Fruit fly (Drosophila melanogaster) whole organism, embryonic: ENCODE data around the gene OtopLc.

Experiments used
- Blimp-1 ChIP-seq: fragments of 200-800 bp; sonication (Bioruptor generic); optimal IDR thresholded peaks from 3 replicates; lab custom pipeline; 2018; ENCODE audit warnings: missing biosample characterization, missing genetic modification characterization, mild to moderate bottlenecking, moderate library complexity, missing genetic modification reagents
- Bteb2 ChIP-seq: fragments of 200-800 bp; sonication (Bioruptor generic); optimal IDR thresholded peaks from 2 replicates; lab custom pipeline; 2016; ENCODE audit warnings: missing biosample characterization, missing genetic modification characterization
- CG10147 ChIP-seq: fragments of 200-800 bp; sonication (Bioruptor generic); optimal IDR thresholded peaks from 2 replicates; lab custom pipeline; 2019; ENCODE audit warnings: missing biosample characterization, mild to moderate bottlenecking, missing genetic modification characterization, moderate library complexity
- CG10959 ChIP-seq: fragments of 200-800 bp; sonication (Bioruptor generic); IDR thresholded peaks from 2 replicates; pipeline ENCODE4 v1.3.6; 2022; ENCODE audit warnings: missing biosample characterization, missing genetic modification characterization
- CG11093 ChIP-seq: fragments of 200-800 bp; sonication (Bioruptor generic); IDR thresholded peaks from 3 replicates; pipeline ENCODE4 v1.3.6; 2022; ENCODE audit warnings: missing biosample characterization, missing genetic modification characterization
- CG13296 ChIP-seq: fragments of 200-800 bp; sonication (Bioruptor generic); optimal IDR thresholded peaks from 3 replicates; lab custom pipeline; 2018; ENCODE audit warnings: missing biosample characterization, mild to moderate bottlenecking, missing genetic modification characterization
- CG15269 ChIP-seq: fragments of 200-800 bp; sonication (Bioruptor generic); optimal IDR thresholded peaks from 2 replicates; lab custom pipeline; 2018; ENCODE audit warnings: missing biosample characterization, mild to moderate bottlenecking, missing genetic modification characterization, moderate library complexity
- CG1603 ChIP-seq: fragments of 200-800 bp; sonication (Bioruptor generic); optimal IDR thresholded peaks from 2 replicates; lab custom pipeline; 2019; ENCODE audit warnings: missing biosample characterization, mild to moderate bottlenecking, missing genetic modification characterization, moderate library complexity
- CG17385 ChIP-seq: fragments of 200-800 bp; sonication (Bioruptor generic); optimal IDR thresholded peaks from 3 replicates; lab custom pipeline; 2018; ENCODE audit warnings: missing biosample characterization, mild to moderate bottlenecking, missing genetic modification characterization
- CG30431 ChIP-seq: fragments of 200-800 bp; sonication (Bioruptor generic); optimal IDR thresholded peaks from 2 replicates; lab custom pipeline; 2017; ENCODE audit warnings: missing biosample characterization, missing genetic modification characterization
- CG31365 ChIP-seq: fragments of 200-800 bp; sonication (Bioruptor generic); optimal IDR thresholded peaks from 2 replicates; lab custom pipeline; 2018; ENCODE audit warnings: missing biosample characterization, mild to moderate bottlenecking, missing genetic modification characterization
- CG31441 ChIP-seq: fragments of 200-800 bp; sonication (Bioruptor generic); IDR thresholded peaks from 2 replicates; pipeline ENCODE4 v1.3.6; 2022; ENCODE audit warnings: missing biosample characterization, missing genetic modification characterization
- CG4328 ChIP-seq: fragments of 200-800 bp; sonication (Bioruptor generic); optimal IDR thresholded peaks from 3 replicates; lab custom pipeline; 2017; ENCODE audit warnings: missing biosample characterization, missing genetic modification reagents, missing genetic modification characterization
- CG6689 ChIP-seq: fragments of 200-800 bp; sonication (Bioruptor generic); IDR thresholded peaks from 2 replicates; pipeline ENCODE4 v1.3.6; 2022; ENCODE audit warnings: missing biosample characterization, missing genetic modification characterization
- CG7556 ChIP-seq: fragments of 200-800 bp; sonication (Bioruptor generic); optimal IDR thresholded peaks from 2 replicates; lab custom pipeline; 2017; ENCODE audit warnings: missing biosample characterization, mild to moderate bottlenecking, missing genetic modification characterization
- CG7963 ChIP-seq: fragments of 200-800 bp; sonication (Bioruptor generic); IDR thresholded peaks from 3 replicates; pipeline ENCODE4 v1.3.6; 2022; ENCODE audit warnings: missing biosample characterization, missing genetic modification characterization; ENCODE audit not compliant: partially characterized antibody
- Chrac-16 ChIP-seq: fragments of 200-800 bp; sonication (Bioruptor generic); optimal IDR thresholded peaks from 3 replicates; lab custom pipeline; 2016; ENCODE audit warnings: missing biosample characterization, missing genetic modification characterization
- CrebB ChIP-seq: fragments of 200-800 bp; sonication (Bioruptor generic); optimal IDR thresholded peaks from 3 replicates; lab custom pipeline; 2018; ENCODE audit warnings: missing biosample characterization, mild to moderate bottlenecking, missing genetic modification characterization
- Ets65A ChIP-seq: fragments of 200-800 bp; sonication (Bioruptor generic); peaks from one replicate; lab custom pipeline; 2016; ENCODE audit warnings: missing biosample characterization, missing genetic modification characterization
- Ets97D ChIP-seq: fragments of 200-800 bp; sonication (Bioruptor generic); optimal IDR thresholded peaks from 3 replicates; lab custom pipeline; 2016; ENCODE audit warnings: missing biosample characterization, missing genetic modification characterization
- Fer1 ChIP-seq: fragments of 200-800 bp; sonication (Bioruptor generic); optimal IDR thresholded peaks from 2 replicates; lab custom pipeline; 2017; ENCODE audit warnings: missing biosample characterization, mild to moderate bottlenecking, missing genetic modification characterization
- GATAe ChIP-seq: fragments of 200-800 bp; sonication (Bioruptor generic); conservative IDR thresholded peaks from 2 replicates; pipeline ENCODE4 v1.3.6; 2022; ENCODE audit warnings: missing biosample characterization, missing genetic modification characterization
- Gsc ChIP-seq: fragments of 200-800 bp; sonication (Bioruptor generic); IDR thresholded peaks from 2 replicates; pipeline ENCODE4 v1.3.6; 2022; ENCODE audit warnings: missing biosample characterization, missing genetic modification characterization
- Jarid2 ChIP-seq: fragments of 200-800 bp; sonication (Bioruptor generic); optimal IDR thresholded peaks from 3 replicates; lab custom pipeline; 2017; ENCODE audit warnings: mild to moderate bottlenecking, missing biosample characterization, missing genetic modification reagents, missing genetic modification characterization
- NC2β ChIP-seq: fragments of 200-800 bp; sonication (Bioruptor generic); optimal IDR thresholded peaks from 2 replicates; lab custom pipeline; 2016; ENCODE audit warnings: missing biosample characterization, missing genetic modification characterization
- NK7.1 ChIP-seq: fragments of 200-800 bp; sonication (Bioruptor generic); optimal IDR thresholded peaks from 3 replicates; lab custom pipeline; 2016; ENCODE audit warnings: missing biosample characterization, missing genetic modification characterization
- Scr ChIP-seq: fragments of 200-800 bp; sonication (Bioruptor generic); IDR thresholded peaks from 2 replicates; pipeline ENCODE4 v1.3.6; 2022; ENCODE audit warnings: missing biosample characterization, missing genetic modification characterization; ENCODE audit not compliant: partially characterized antibody
- Xbp1 ChIP-seq: fragments of 200-800 bp; sonication (Bioruptor generic); optimal IDR thresholded peaks from 3 replicates; lab custom pipeline; 2016; ENCODE audit warnings: missing biosample characterization, mild to moderate bottlenecking, missing genetic modification characterization
- ab ChIP-seq: fragments of 200-800 bp; sonication (Bioruptor generic); optimal IDR thresholded peaks from 2 replicates; lab custom pipeline; 2016; ENCODE audit warnings: missing biosample characterization, missing genetic modification characterization
- bigmax ChIP-seq: fragments of 200-800 bp; sonication (Bioruptor generic); optimal IDR thresholded peaks from 2 replicates; lab custom pipeline; 2018; ENCODE audit warnings: missing biosample characterization, mild to moderate bottlenecking, missing genetic modification characterization
- chif ChIP-seq, 2 experiments: fragments of 200-800 bp; sonication (Bioruptor generic); optimal IDR thresholded peaks; 3 replicates each; lab custom pipeline; 2016; ENCODE audit warnings: missing biosample characterization in 2 of 2, missing genetic modification characterization in 2 of 2
- croc ChIP-seq: fragments of 200-800 bp; sonication (Bioruptor generic); conservative IDR thresholded peaks from 3 replicates; pipeline ENCODE4 v1.3.6; 2022; ENCODE audit warnings: missing biosample characterization, missing genetic modification characterization
- cwo ChIP-seq: fragments of 200-800 bp; sonication (Bioruptor generic); optimal IDR thresholded peaks from 3 replicates; lab custom pipeline; 2017; ENCODE audit warnings: missing biosample characterization, missing genetic modification characterization, mild to moderate bottlenecking, moderate library complexity, missing genetic modification reagents
- disco-r ChIP-seq: fragments of 200-800 bp; sonication (Bioruptor generic); optimal IDR thresholded peaks from 2 replicates; lab custom pipeline; 2016; ENCODE audit warnings: missing biosample characterization, missing genetic modification characterization
- gcm2 ChIP-seq: fragments of 200-800 bp; sonication (Bioruptor generic); optimal IDR thresholded peaks from 2 replicates; lab custom pipeline; 2016; ENCODE audit warnings: missing biosample characterization, missing genetic modification characterization
- hb ChIP-seq: fragments of 200-800 bp; sonication (Bioruptor generic); IDR thresholded peaks from 3 replicates; pipeline ENCODE4 v1.3.6; 2022; ENCODE audit warnings: missing biosample characterization, missing genetic modification characterization; ENCODE audit not compliant: partially characterized antibody
- jumu ChIP-seq: fragments of 200-800 bp; sonication (Bioruptor generic); optimal IDR thresholded peaks from 3 replicates; lab custom pipeline; 2016; ENCODE audit warnings: missing biosample characterization, missing genetic modification characterization
- lab ChIP-seq: fragments of 200-800 bp; sonication (Bioruptor generic); optimal IDR thresholded peaks from 3 replicates; lab custom pipeline; 2017; ENCODE audit warnings: missing biosample characterization, missing genetic modification characterization, mild to moderate bottlenecking, moderate library complexity, missing genetic modification reagents
- lola ChIP-seq, 3 experiments: fragments of >200 bp in 2 of 3; fragments of 200-800 bp in 1 of 3; sonication (Bioruptor generic) in 1 of 3; optimal IDR thresholded peaks; 2 replicates each; lab custom pipeline; 2017 to 2019; ENCODE audit warnings: missing biosample characterization in 3 of 3, missing genetic modification characterization in 3 of 3, mild to moderate bottlenecking in 1 of 3, moderate library complexity in 1 of 3
- mirr ChIP-seq: fragments of 200-800 bp; sonication (Bioruptor generic); optimal IDR thresholded peaks from 3 replicates; lab custom pipeline; 2018; ENCODE audit warnings: missing biosample characterization, mild to moderate bottlenecking, missing genetic modification characterization
- pho ChIP-seq: fragments of 200-800 bp; sonication (Bioruptor generic); optimal IDR thresholded peaks from 2 replicates; lab custom pipeline; 2016; ENCODE audit warnings: missing biosample characterization, missing genetic modification characterization
- phol ChIP-seq: fragments of 200-800 bp; sonication (Bioruptor generic); optimal IDR thresholded peaks from 3 replicates; lab custom pipeline; 2018; ENCODE audit warnings: missing biosample characterization, mild to moderate bottlenecking, missing genetic modification characterization, moderate library complexity
- psq ChIP-seq: fragments of 200-800 bp; sonication (Bioruptor generic); optimal IDR thresholded peaks from 2 replicates; lab custom pipeline; 2017; ENCODE audit warnings: missing biosample characterization, missing genetic modification characterization
- pzg ChIP-seq: fragments of 200-800 bp; sonication (Bioruptor generic); optimal IDR thresholded peaks from 3 replicates; lab custom pipeline; 2018; ENCODE audit warnings: missing biosample characterization, mild to moderate bottlenecking, missing genetic modification characterization, moderate library complexity
- sc ChIP-seq, 3 experiments: fragments of >200 bp in 2 of 3; fragments of 200-800 bp in 1 of 3; sonication (Bioruptor generic) in 1 of 3; optimal IDR thresholded peaks; 2 replicates in 2 of 3; 3 replicates in 1 of 3; lab custom pipeline; 2017; ENCODE audit warnings: mild to moderate bottlenecking in 1 of 3, missing biosample characterization in 1 of 3, missing genetic modification characterization in 1 of 3, missing genetic modification reagents in 1 of 3
- sim ChIP-seq: fragments of 200-800 bp; sonication (Bioruptor generic); IDR thresholded peaks from 2 replicates; pipeline ENCODE4 v1.3.6; 2022; ENCODE audit warnings: missing biosample characterization, missing genetic modification characterization
- stc ChIP-seq: fragments of 200-800 bp; sonication (Bioruptor generic); IDR thresholded peaks from 2 replicates; pipeline ENCODE4 v1.3.6; 2022; ENCODE audit warnings: missing biosample characterization, missing genetic modification characterization
- twi ChIP-seq: fragments of 200-800 bp; optimal IDR thresholded peaks from 2 replicates; lab custom pipeline; 2019; ENCODE audit warnings: missing biosample characterization, mild to moderate bottlenecking, missing genetic modification characterization, moderate library complexity
- zfh2 ChIP-seq: fragments of 200-800 bp; sonication (Bioruptor generic); optimal IDR thresholded peaks from 2 replicates; lab custom pipeline; 2016; ENCODE audit warnings: missing biosample characterization, missing genetic modification characterization

OtopLc gene

DNA sequence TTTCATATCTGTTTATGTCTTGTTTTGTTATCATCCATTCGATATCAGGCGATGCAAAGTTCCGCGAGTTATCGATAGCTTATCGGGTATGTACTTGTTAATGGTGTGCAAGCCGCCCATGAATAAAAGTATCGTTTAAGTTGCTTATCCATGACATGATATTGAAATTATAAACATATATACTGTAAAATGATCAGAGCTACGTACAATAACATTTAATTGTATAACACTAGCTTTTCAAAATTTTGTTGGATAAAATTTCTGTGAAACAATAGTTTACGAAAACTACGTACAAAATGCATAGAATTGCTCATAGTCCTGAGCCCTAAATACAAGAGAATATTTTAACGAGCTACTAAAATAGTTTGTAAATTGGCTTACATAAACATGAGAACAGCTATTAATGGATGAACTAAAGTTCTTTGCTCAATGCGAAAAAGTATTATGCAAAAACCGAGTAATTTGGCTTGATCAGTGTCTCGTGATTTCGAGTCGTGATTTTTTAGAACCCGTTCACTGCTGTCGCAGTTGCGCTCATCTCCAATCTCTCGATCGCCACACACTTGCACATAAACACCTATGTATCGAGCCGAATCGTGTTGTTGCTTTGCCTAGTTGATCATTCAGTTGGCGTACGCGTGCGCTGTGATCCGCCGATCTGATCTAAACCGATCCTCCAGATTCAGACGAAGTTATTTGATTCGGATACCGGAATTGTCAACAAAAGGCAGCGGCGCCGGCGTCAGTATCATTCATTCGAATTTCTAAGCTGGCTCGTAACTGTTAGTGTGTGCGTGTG lies 27.0 kb upstream of the OtopLc start, which contains the start of the genes PGAP1 and cv (continued):
- TF ChIP-seq sc (optimal IDR thresholded peaks at IDR 0.05; lab: Kevin White, UChicago) = no peak
- TF ChIP-seq sc (GFP tag; optimal IDR thresholded peaks at IDR 0.05; lab: Kevin White, UChicago) = no peak
- TF ChIP-seq ab (GFP tag; lab: Kevin White, UChicago) = no peak
- TF ChIP-seq Gsc (GFP tag; lab: Robert Waterston, UW) = no peak
- TF ChIP-seq mirr (GFP tag; lab: Kevin White, UChicago) = no peak
- TF ChIP-seq CG31441 (GFP tag; lab: Robert Waterston, UW) = peak; percentile 65; the same call in 1 of the 2 replicates
- no peak for TF ChIP-seq psq (GFP tag; lab: Kevin White, UChicago)
- no peak for TF ChIP-seq GATAe (GFP tag; lab: Robert Waterston, UW)
- TF ChIP-seq CG30431 (GFP tag; lab: Kevin White, UChicago) = no peak
- no peak for TF ChIP-seq CrebB (tag; lab: Kevin White, UChicago)
- peak; percentile 79 for TF ChIP-seq Scr (GFP tag; lab: Robert Waterston, UW)
- peak; percentile 5 for TF ChIP-seq Xbp1
- peak in 1 of 3 experiments; percentile 53 for TF ChIP-seq lola (GFP tag; optimal IDR thresholded peaks at IDR 0.05; lab: Kevin White, UChicago)
- peak; percentile 22 for TF ChIP-seq Chrac-16 (GFP tag; lab: Kevin White, UChicago)
- TF ChIP-seq sim = no peak
- TF ChIP-seq NC2β (GFP tag; lab: Kevin White, UChicago) = no peak
- no peak for TF ChIP-seq CG4328 (GFP tag; lab: Kevin White, UChicago)
- no peak for TF ChIP-seq croc (GFP tag; lab: Robert Waterston, UW)
- TF ChIP-seq Ets97D (GFP tag; lab: Kevin White, UChicago) = no peak
- TF ChIP-seq bigmax (GFP tag; lab: Kevin White, UChicago) = no peak
- TF ChIP-seq pho (GFP tag; lab: Kevin White, UChicago) = peak; percentile 15
- no peak for TF ChIP-seq CG10147
- no peak for TF ChIP-seq CG31365
- TF ChIP-seq CG13296 (GFP tag; lab: Kevin White, UChicago) = no peak
- TF ChIP-seq cwo (GFP tag; lab: Kevin White, UChicago) = no peak
- TF ChIP-seq zfh2 (GFP tag; lab: Kevin White, UChicago) = peak; percentile 17
- peak in 1 of 2 experiments; percentile 29 for TF ChIP-seq chif (GFP tag; optimal IDR thresholded peaks at IDR 0.05; lab: Kevin White, UChicago)
- TF ChIP-seq stc (GFP tag; lab: Robert Waterston, UW) = no peak
- TF ChIP-seq Jarid2 (GFP tag; lab: Kevin White, UChicago) = no peak
- no peak for TF ChIP-seq disco-r (GFP tag; lab: Kevin White, UChicago)
- peak; percentile 42 for TF ChIP-seq pzg (GFP tag; lab: Kevin White, UChicago)
- TF ChIP-seq CG6689 (GFP tag; lab: Robert Waterston, UW) = no peak
- no peak for TF ChIP-seq CG11093 (GFP tag; lab: Robert Waterston, UW)
- no peak for TF ChIP-seq lab (GFP tag; lab: Kevin White, UChicago)
- no peak for TF ChIP-seq Fer1 (GFP tag; lab: Kevin White, UChicago)
- no peak for TF ChIP-seq Blimp-1 (GFP tag; lab: Kevin White, UChicago)
- TF ChIP-seq CG1603 (tag; lab: Kevin White, UChicago) = no peak
- no peak for TF ChIP-seq twi (tag; lab: Kevin White, UChicago)
- TF ChIP-seq phol (tag; lab: Kevin White, UChicago) = peak; percentile 45
- TF ChIP-seq Bteb2 (GFP tag; lab: Kevin White, UChicago) = no peak
- TF ChIP-seq CG17385 = no peak
- TF ChIP-seq CG7963 (GFP tag; lab: Robert Waterston, UW) = peak; percentile 65
- no peak for TF ChIP-seq hb (GFP tag; lab: Robert Waterston, UW)
- peak; percentile 75 for TF ChIP-seq Ets65A (GFP tag; lab: Kevin White, UChicago)
- no peak for TF ChIP-seq jumu
- TF ChIP-seq CG10959 (GFP tag; lab: Robert Waterston, UW) = no peak
- no peak for TF ChIP-seq gcm2 (GFP tag; lab: Kevin White, UChicago)
- no peak for TF ChIP-seq CG15269 (tag; lab: Kevin White, UChicago)
- TF ChIP-seq CG7556 = peak; percentile 18
- TF ChIP-seq NK7.1 = no peak
